Worm (Caenorhabditis elegans): ENCODE data around the gene srbc-54.
"Not testable (repeated sequence)": the region's sequence is repeated elsewhere in the genome, so short reads cannot be mapped to it uniquely, and the experiment has no call there.

DNA sequence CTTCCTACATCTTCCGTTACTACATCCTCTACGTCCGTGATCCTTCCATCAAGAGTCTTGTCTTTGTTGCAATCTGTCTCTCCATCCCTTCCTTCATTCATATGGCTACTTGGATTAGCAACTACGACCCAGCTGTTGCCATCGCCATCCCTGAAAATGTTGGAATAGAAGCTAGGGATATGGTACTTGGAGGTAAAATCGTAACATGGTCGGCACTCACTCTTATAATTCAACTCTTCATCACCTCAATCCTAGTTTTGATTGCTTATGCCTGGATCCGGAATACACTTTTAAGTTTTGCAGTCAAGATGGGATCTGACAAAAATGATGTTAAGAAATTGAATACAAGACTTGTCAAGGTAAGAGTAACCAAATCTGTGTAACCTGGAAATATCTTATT, 29.8 kb downstream of the srbc-54 start, which contains the start of gene T26E4.18:
- TF ChIP-seq lin-29 (GFP tag; IDR thresholded peaks at IDR 0.05); fos-1 (tag; optimal IDR thresholded peaks at IDR 0.05): not testable (repeated sequence)

Data from whole organism, L4 larva.